Worm (Caenorhabditis elegans) whole organism, late embryonic: ENCODE measurements around the gene gadr-2.
A peak's percentile ranks its signal among the peaks of the same experiment; 100 is the strongest.

Experiments used
- C08G9.2 ChIP-seq: sonication (generic microtip); optimal IDR thresholded peaks from 2 replicates; lab custom pipeline; 2016; ENCODE audit warnings: mild to moderate bottlenecking, missing genetic modification characterization, moderate library complexity, missing compliant biosample characterization
- C38D4.7 ChIP-seq: fragments of 200-800 bp; sonication (Bioruptor generic); optimal IDR thresholded peaks from 2 replicates; lab custom pipeline; 2018; ENCODE audit warnings: mild to moderate bottlenecking, missing genetic modification characterization, moderate library complexity, missing compliant biosample characterization
- F13H6.1 ChIP-seq: sonication (generic microtip); optimal IDR thresholded peaks from 2 replicates; lab custom pipeline; 2016; ENCODE audit warnings: missing genetic modification characterization, missing compliant biosample characterization
- K02D7.2 ChIP-seq: sonication (generic microtip); optimal IDR thresholded peaks from 2 replicates; lab custom pipeline; 2017; ENCODE audit warnings: mild to moderate bottlenecking, missing genetic modification characterization, missing compliant biosample characterization
- T23F11.4 ChIP-seq: fragments of 200-800 bp; sonication (Bioruptor generic); optimal IDR thresholded peaks from 2 replicates; lab custom pipeline; 2018; ENCODE audit warnings: mild to moderate bottlenecking, missing genetic modification characterization, missing compliant biosample characterization
- Y22D7AL.16 ChIP-seq: sonication (generic microtip); optimal IDR thresholded peaks from 2 replicates; lab custom pipeline; 2016; ENCODE audit warnings: missing genetic modification characterization, missing compliant biosample characterization
- ahr-1 ChIP-seq: sonication (generic microtip); optimal IDR thresholded peaks from 2 replicates; lab custom pipeline; 2016; ENCODE audit warnings: missing genetic modification characterization, missing compliant biosample characterization
- ama-1 ChIP-seq: fragments of 150-350 bp; optimal IDR thresholded peaks from 2 replicates; lab custom pipeline; 2014
- ceh-14 ChIP-seq: sonication (generic microtip); optimal IDR thresholded peaks from 2 replicates; lab custom pipeline; 2016; ENCODE audit warnings: missing genotype, missing genetic modification characterization, missing compliant biosample characterization
- ceh-24 ChIP-seq: sonication (generic microtip); optimal IDR thresholded peaks from 2 replicates; lab custom pipeline; 2016; ENCODE audit warnings: mild to moderate bottlenecking, missing genetic modification characterization, missing compliant biosample characterization
- ceh-34 ChIP-seq: sonication (generic microtip); optimal IDR thresholded peaks from 2 replicates; lab custom pipeline; 2016; ENCODE audit warnings: mild to moderate bottlenecking, missing genetic modification characterization, missing compliant biosample characterization
- ceh-45 ChIP-seq: fragments of 200-800 bp; sonication (Bioruptor generic); IDR thresholded peaks from 2 replicates; pipeline ENCODE4 v1.3.6; 2022; ENCODE audit warnings: missing genetic modification reagents, missing genetic modification characterization, missing compliant biosample characterization
- ceh-48 ChIP-seq: sonication (generic microtip); optimal IDR thresholded peaks from 2 replicates; lab custom pipeline; 2016; ENCODE audit warnings: missing genetic modification characterization, inconsistent platforms, missing compliant biosample characterization
- dmd-4 ChIP-seq: sonication (generic microtip); optimal IDR thresholded peaks from 2 replicates; lab custom pipeline; 2016; ENCODE audit warnings: borderline replicate concordance, missing genetic modification characterization, missing compliant biosample characterization
- dve-1 ChIP-seq: sonication (generic microtip); optimal IDR thresholded peaks from 2 replicates; lab custom pipeline; 2017; ENCODE audit warnings: antibody characterized with exemption, mild to moderate bottlenecking, missing genetic modification characterization, missing compliant biosample characterization
- ets-4 ChIP-seq: sonication (generic microtip); optimal IDR thresholded peaks from 2 replicates; lab custom pipeline; 2016; ENCODE audit warnings: missing genetic modification characterization, missing compliant biosample characterization
- eyg-1 ChIP-seq: sonication (generic microtip); optimal IDR thresholded peaks from 2 replicates; lab custom pipeline; 2016; ENCODE audit warnings: missing genotype, missing genetic modification characterization, missing compliant biosample characterization
- fkh-10 ChIP-seq: fragments of 150-350 bp; optimal IDR thresholded peaks from 2 replicates; lab custom pipeline; 2014; ENCODE audit warnings: missing biosample characterization, missing genetic modification reagents, missing genetic modification characterization
- fkh-6 ChIP-seq: sonication (generic microtip); optimal IDR thresholded peaks from 2 replicates; lab custom pipeline; 2016; ENCODE audit warnings: missing genetic modification characterization, missing compliant biosample characterization
- gmeb-2 ChIP-seq: sonication (generic microtip); optimal IDR thresholded peaks from 2 replicates; lab custom pipeline; 2016; ENCODE audit warnings: missing genetic modification characterization, inconsistent platforms, missing compliant biosample characterization
- hlh-13 ChIP-seq: fragments of 200-800 bp; sonication (Bioruptor generic); optimal IDR thresholded peaks from 2 replicates; lab custom pipeline; 2018; ENCODE audit warnings: mild to moderate bottlenecking, missing genetic modification characterization, missing compliant biosample characterization
- hlh-15 ChIP-seq: sonication (generic microtip); optimal IDR thresholded peaks from 2 replicates; lab custom pipeline; 2016; ENCODE audit warnings: missing genetic modification characterization, missing compliant biosample characterization
- hlh-30 ChIP-seq: sonication (generic microtip); optimal IDR thresholded peaks from 2 replicates; lab custom pipeline; 2017; ENCODE audit warnings: antibody characterized with exemption, missing genetic modification characterization, missing compliant biosample characterization; ENCODE audit not compliant: insufficient read depth
- hlh-8 ChIP-seq: sonication (generic microtip); optimal IDR thresholded peaks from 2 replicates; lab custom pipeline; 2016; ENCODE audit warnings: missing genotype, missing genetic modification characterization, missing compliant biosample characterization
- lim-6 ChIP-seq: sonication (generic microtip); optimal IDR thresholded peaks from 2 replicates; lab custom pipeline; 2016; ENCODE audit warnings: missing genetic modification characterization, missing compliant biosample characterization
- madf-2 ChIP-seq: sonication (generic microtip); optimal IDR thresholded peaks from 2 replicates; lab custom pipeline; 2017; ENCODE audit warnings: missing genetic modification characterization, missing compliant biosample characterization
- mec-3 ChIP-seq: sonication (generic microtip); optimal IDR thresholded peaks from 2 replicates; lab custom pipeline; 2016; ENCODE audit warnings: borderline replicate concordance, missing genetic modification characterization, missing compliant biosample characterization
- pag-3 ChIP-seq: sonication (generic microtip); optimal IDR thresholded peaks from 2 replicates; lab custom pipeline; 2016; ENCODE audit warnings: missing compliant biosample characterization, missing genetic modification characterization, borderline replicate concordance
- pat-9 ChIP-seq: fragments of 200-800 bp; sonication (Bioruptor generic); optimal IDR thresholded peaks from 2 replicates; lab custom pipeline; 2018; ENCODE audit warnings: mild to moderate bottlenecking, missing genetic modification characterization, moderate library complexity, missing compliant biosample characterization
- pha-4 ChIP-seq: fragments of 150-350 bp; optimal IDR thresholded peaks from 2 replicates; lab custom pipeline; 2018; ENCODE audit warnings: missing biosample characterization, missing genetic modification reagents, missing genetic modification characterization
- sox-2 ChIP-seq: fragments of 200-800 bp; sonication (Bioruptor generic); IDR thresholded peaks from 2 replicates; pipeline ENCODE4 v1.3.6; 2022; ENCODE audit warnings: missing genetic modification reagents, missing genetic modification characterization, missing compliant biosample characterization
- unc-86 ChIP-seq: sonication (generic microtip); optimal IDR thresholded peaks from 2 replicates; lab custom pipeline; 2016; ENCODE audit warnings: missing genetic modification characterization, missing compliant biosample characterization
- zip-5 ChIP-seq: sonication (generic microtip); optimal IDR thresholded peaks from 2 replicates; lab custom pipeline; 2016; ENCODE audit warnings: missing genetic modification characterization, missing compliant biosample characterization

gadr-2 gene

ce11 chrIV:9477135-9477928, 7.6 kb downstream of the gadr-2 start, which contains the start of gene wrt-3 (continued):
- peak; percentile 93 for TF ChIP-seq ceh-34
- TF ChIP-seq gmeb-2 (tag; lab: Kevin White, UChicago) = peak; percentile 93
- TF ChIP-seq ets-4 (tag; lab: Kevin White, UChicago) = peak; percentile 59
- TF ChIP-seq sox-2 (GFP tag; lab: Robert Waterston, UW) = peak; percentile 92
- TF ChIP-seq ceh-45 (GFP tag; lab: Robert Waterston, UW) = peak; percentile 90
- peak; percentile 14 for TF ChIP-seq hlh-30
- peak; percentile 93 for TF ChIP-seq pat-9 (tag; lab: Kevin White, UChicago)
- peak; percentile 94 for TF ChIP-seq ceh-48 (tag; lab: Kevin White, UChicago)
- TF ChIP-seq fkh-6 (tag; lab: Kevin White, UChicago) = peak; percentile 94
- peak; percentile 0 for TF ChIP-seq fkh-10
- peak; percentile 53 for TF ChIP-seq pag-3
- TF ChIP-seq ceh-14 (tag; lab: Kevin White, UChicago) = peak; percentile 84
- peak; percentile 73 for TF ChIP-seq dve-1
- peak; percentile 93 for TF ChIP-seq C38D4.7 (GFP tag; lab: Kevin White, UChicago)
- peak; percentile 87 for TF ChIP-seq C08G9.2 (tag; lab: Kevin White, UChicago)
- TF ChIP-seq madf-2 (tag; lab: Kevin White, UChicago) = peak; percentile 88
- peak; percentile 91 for TF ChIP-seq hlh-13 (GFP tag; lab: Kevin White, UChicago)
- TF ChIP-seq zip-5 (tag; lab: Kevin White, UChicago) = peak; percentile 80
- peak; percentile 90 for TF ChIP-seq dmd-4 (tag; lab: Kevin White, UChicago)
- TF ChIP-seq Y22D7AL.16 (tag; lab: Kevin White, UChicago) = peak; percentile 94
- peak; percentile 90 for TF ChIP-seq ceh-24 (tag; lab: Kevin White, UChicago)
- TF ChIP-seq K02D7.2 = peak; percentile 94
- TF ChIP-seq hlh-8 (tag; lab: Kevin White, UChicago) = peak; percentile 84
- peak; percentile 83 for TF ChIP-seq lim-6 (tag; lab: Kevin White, UChicago)
- no peak for TF ChIP-seq pha-4 (tag; lab: Kevin White, UChicago)
- TF ChIP-seq hlh-15 (tag; lab: Kevin White, UChicago) = peak; percentile 84

- TF ChIP-seq unc-86 (tag; lab: Kevin White, UChicago) = no peak
- no peak for TF ChIP-seq ahr-1 (tag; lab: Kevin White, UChicago)
- no peak for TF ChIP-seq sox-2 (GFP tag; lab: Robert Waterston, UW)
- TF ChIP-seq eyg-1 (tag; lab: Kevin White, UChicago) = no peak
- no peak for TF ChIP-seq K02D7.2
- TF ChIP-seq T23F11.4 (GFP tag; lab: Kevin White, UChicago) = no peak
- TF ChIP-seq dmd-4 (tag; lab: Kevin White, UChicago) = no peak
- TF ChIP-seq, all 69 proteins: peak for 0
Observed at ce11 chrIV:9469293-9469692, 15.6 kb downstream of the gadr-2 start.

- TF ChIP-seq F13H6.1 (no peak), mec-3 (no peak)
- TF ChIP-seq, all 69 proteins: peak for 0
Observed at ce11 chrIV:9467418-9467817, 17.5 kb downstream of the gadr-2 start, which contains the start of gene F38E11.6. TSS of gene F38E11.6 (minus strand) at chrIV:9467518.

DNA sequence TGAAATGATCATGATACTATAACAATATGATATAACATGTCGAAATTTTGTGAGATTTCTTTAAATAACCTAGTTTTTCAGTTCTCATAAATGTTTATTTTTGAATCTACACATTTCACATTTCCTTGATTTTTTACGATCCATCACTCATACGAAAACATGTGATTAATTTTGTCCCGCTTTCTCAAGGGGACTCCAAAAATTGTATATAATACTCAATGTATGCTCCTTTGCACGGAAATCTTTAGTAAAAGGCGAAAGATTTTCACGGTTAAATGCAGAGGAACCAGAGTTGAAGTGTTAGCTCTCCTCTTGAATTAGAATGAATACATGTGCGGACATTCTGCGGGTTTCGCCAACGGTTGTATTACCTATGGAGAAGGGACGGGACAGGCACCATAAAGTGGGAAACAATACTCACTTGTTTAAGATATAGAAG, 20.6 kb downstream of the gadr-2 start:
- no peak for TF ChIP-seq ahr-1 (tag; lab: Kevin White, UChicago)
- TF ChIP-seq ama-1 = peak; percentile 57
